Fruit fly (Drosophila melanogaster): ENCODE data around the gene CG34057.
A peak's percentile ranks its signal among the peaks of the same experiment; 100 is the strongest.

Gene CG34057

dm6 chr3L:904364-904763 lies 7.2 kb downstream of the CG34057 start (continued):
- TF ChIP-seq svp (GFP tag), result peak; percentile 76
- peak; percentile 40 for TF ChIP-seq CG1621 (tag; optimal IDR thresholded peaks at IDR 0.05)
- peak; percentile 59 for TF ChIP-seq CG10669 (GFP tag; optimal IDR thresholded peaks at IDR 0.05)
- peak; percentile 56; the same call in 2 of the 3 replicates for TF ChIP-seq CG6163 (GFP tag; IDR thresholded peaks at IDR 0.05)
- TF ChIP-seq CG6276 (GFP tag; optimal IDR thresholded peaks at IDR 0.05), result no peak
- peak; percentile 15 for TF ChIP-seq Sox15 (GFP tag; optimal IDR thresholded peaks at IDR 0.05)
- 0 out of 3 replicates have a peak, but pooled peaks have one; percentile 16 for TF ChIP-seq CG8119 (GFP tag; IDR thresholded peaks at IDR 0.05)
- peak; percentile 50 for TF ChIP-seq OdsH (GFP tag; optimal IDR thresholded peaks at IDR 0.05)
- TF ChIP-seq pdm3 (GFP tag; optimal IDR thresholded peaks at IDR 0.05), result peak; percentile 49
- no peak for TF ChIP-seq CG11294 (GFP tag; IDR thresholded peaks at IDR 0.05)
- TF ChIP-seq Sox14 (GFP tag; optimal IDR thresholded peaks at IDR 0.05), result peak; percentile 33
- TF ChIP-seq Gug (GFP tag; IDR thresholded peaks at IDR 0.05), result no peak
- peak; percentile 80 for TF ChIP-seq Eip78C (GFP tag)
- peak; percentile 62 for TF ChIP-seq Met (GFP tag; optimal IDR thresholded peaks at IDR 0.05)
- peak; percentile 31 for TF ChIP-seq achi (GFP tag; optimal IDR thresholded peaks at IDR 0.05)
- peak; percentile 47 for TF ChIP-seq CG7368 (GFP tag; optimal IDR thresholded peaks at IDR 0.05)
- TF ChIP-seq Eip75B (GFP tag; optimal IDR thresholded peaks at IDR 0.05), result peak; percentile 40
- TF ChIP-seq dsx (GFP tag; optimal IDR thresholded peaks at IDR 0.05; ENCODE audit: poor library complexity, severe bottlenecking), result no peak
- TF ChIP-seq Eip93F (GFP tag; optimal IDR thresholded peaks at IDR 0.05), result no peak
- no peak for TF ChIP-seq net (GFP tag; optimal IDR thresholded peaks at IDR 0.05)

- peak; percentile 28 for TF ChIP-seq Smox (GFP tag; optimal IDR thresholded peaks at IDR 0.05)
- TF ChIP-seq Ets96B (tag; optimal IDR thresholded peaks at IDR 0.05), result peak; percentile 15
- peak; percentile 4 for TF ChIP-seq CG10669 (GFP tag; optimal IDR thresholded peaks at IDR 0.05)
- TF ChIP-seq CG3919 (GFP tag; optimal IDR thresholded peaks at IDR 0.05), result no peak
- TF ChIP-seq dsx (GFP tag; optimal IDR thresholded peaks at IDR 0.05; ENCODE audit: poor library complexity, severe bottlenecking), result no peak
- TF ChIP-seq CG6792 (GFP tag; optimal IDR thresholded peaks at IDR 0.05), result peak; percentile 5
- TF ChIP-seq CG3032 (tag; optimal IDR thresholded peaks at IDR 0.05), result peak; percentile 17
- TF ChIP-seq Hr38 (GFP tag; optimal IDR thresholded peaks at IDR 0.05), result no peak
- TF ChIP-seq CG11762 (GFP tag; optimal IDR thresholded peaks at IDR 0.05; ENCODE audit: insufficient read depth), result no peak
- peak; percentile 52 for TF ChIP-seq Eip78C (GFP tag)
- peak; percentile 13 for TF ChIP-seq acj6 (GFP tag; optimal IDR thresholded peaks at IDR 0.05)
- TF ChIP-seq Met (GFP tag; optimal IDR thresholded peaks at IDR 0.05), result peak; percentile 40
- no peak for TF ChIP-seq Eip75B (GFP tag; optimal IDR thresholded peaks at IDR 0.05)
Measured at dm6 chr3L:904991-905745, 8.0 kb downstream of the CG34057 start.

DNA sequence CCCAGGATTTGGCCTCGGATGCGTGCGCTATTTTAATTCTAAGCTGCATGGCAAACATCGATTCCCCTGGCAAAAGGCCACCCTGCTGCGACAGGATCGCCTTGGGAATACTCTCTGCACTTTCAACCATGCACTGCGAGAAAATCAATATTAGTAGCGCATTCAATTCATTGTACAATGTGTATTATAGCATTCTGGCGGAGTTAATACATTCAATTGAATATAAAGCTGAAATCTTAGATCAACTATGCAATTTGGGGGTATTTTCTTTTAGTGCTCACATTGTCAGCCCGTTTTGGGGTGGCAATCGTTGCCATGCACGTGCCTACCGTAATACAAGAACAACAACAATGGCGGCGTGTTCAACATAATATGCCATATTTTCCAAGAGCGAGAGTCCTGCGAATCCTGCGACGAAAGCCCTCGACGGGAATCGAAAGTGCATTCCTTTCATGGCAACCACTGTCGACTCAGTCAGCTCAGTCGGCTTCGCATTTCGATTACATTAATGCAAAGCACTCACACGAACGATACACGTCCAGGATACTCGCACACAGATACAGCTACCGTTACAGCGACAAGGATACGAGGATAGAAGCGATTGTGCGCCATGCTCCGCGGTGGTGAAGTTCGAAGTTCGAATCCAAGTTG lies 10.6 kb downstream of the CG34057 start:
- peak; percentile 56 for TF ChIP-seq CG3919 (GFP tag; optimal IDR thresholded peaks at IDR 0.05)
- peak; percentile 8 for TF ChIP-seq CG1621 (tag; optimal IDR thresholded peaks at IDR 0.05)
- TF ChIP-seq fkh (GFP tag; optimal IDR thresholded peaks at IDR 0.05), result no peak
- TF ChIP-seq OdsH (GFP tag; optimal IDR thresholded peaks at IDR 0.05), result peak; percentile 21
- no peak for TF ChIP-seq CG11762 (GFP tag; optimal IDR thresholded peaks at IDR 0.05; ENCODE audit: insufficient read depth)
- TF ChIP-seq CG4318 (GFP tag; optimal IDR thresholded peaks at IDR 0.05), result no peak
- TF ChIP-seq CG3032 (tag; optimal IDR thresholded peaks at IDR 0.05), result peak; percentile 43
- TF ChIP-seq pdm3 (GFP tag; optimal IDR thresholded peaks at IDR 0.05), result peak; percentile 41
- peak; percentile 62 for TF ChIP-seq Hr39 (GFP tag; optimal IDR thresholded peaks at IDR 0.05)
- TF ChIP-seq Hr38 (GFP tag; optimal IDR thresholded peaks at IDR 0.05), result no peak
- no peak for TF ChIP-seq eg (GFP tag; IDR thresholded peaks at IDR 0.05)
- peak; percentile 38 for TF ChIP-seq Ets96B (tag; optimal IDR thresholded peaks at IDR 0.05)
- peak; percentile 56 for TF ChIP-seq Sox102F (GFP tag; optimal IDR thresholded peaks at IDR 0.05)
- TF ChIP-seq topi (GFP tag; optimal IDR thresholded peaks at IDR 0.05), result peak; percentile 53
- TF ChIP-seq CG6792 (GFP tag; optimal IDR thresholded peaks at IDR 0.05), result peak; percentile 40
- TF ChIP-seq CG34406 (GFP tag; optimal IDR thresholded peaks at IDR 0.05), result peak; percentile 21
- peak; percentile 50 for TF ChIP-seq lz (GFP tag; optimal IDR thresholded peaks at IDR 0.05)
- TF ChIP-seq dac (GFP tag; optimal IDR thresholded peaks at IDR 0.05), result no peak
- TF ChIP-seq fd59A (GFP tag; optimal IDR thresholded peaks at IDR 0.05), result peak; percentile 5
- TF ChIP-seq Smox (GFP tag; optimal IDR thresholded peaks at IDR 0.05), result peak; percentile 53
- TF ChIP-seq CG16779 (tag; optimal IDR thresholded peaks at IDR 0.05), result peak; percentile 5
- TF ChIP-seq CG6163 (GFP tag; IDR thresholded peaks at IDR 0.05), result peak; percentile 69; the same call in 1 of the 3 replicates
- TF ChIP-seq Sox14 (GFP tag; optimal IDR thresholded peaks at IDR 0.05), result peak; percentile 20
- no peak for TF ChIP-seq CG8119 (GFP tag; IDR thresholded peaks at IDR 0.05)
- no peak for TF ChIP-seq Gug (GFP tag; IDR thresholded peaks at IDR 0.05)
- TF ChIP-seq CG6808 (GFP tag; optimal IDR thresholded peaks at IDR 0.05), result peak; percentile 20
- TF ChIP-seq net (GFP tag; optimal IDR thresholded peaks at IDR 0.05), result peak; percentile 9
- TF ChIP-seq Hr4 (GFP tag; optimal IDR thresholded peaks at IDR 0.05), result no peak
- TF ChIP-seq esn (GFP tag; optimal IDR thresholded peaks at IDR 0.05), result peak; percentile 57
- TF ChIP-seq ss (GFP tag; optimal IDR thresholded peaks at IDR 0.05), result peak in 1 of 2 experiments; percentile 58
